Worm (Caenorhabditis elegans) whole organism, mixed stage, embryonic: Measurements from ENCODE around the gene C26B9.2.

ENCODE experiments used
- bed-3 ChIP-seq: fragments of 200-800 bp; sonication (Bioruptor generic); optimal IDR thresholded peaks from 3 replicates; lab custom pipeline; 2018; ENCODE audit warnings: mild to moderate bottlenecking, missing genetic modification characterization, moderate library complexity, missing compliant biosample characterization
- blmp-1 ChIP-seq: fragments of 150-350 bp; optimal IDR thresholded peaks from 2 replicates; lab custom pipeline; 2014; ENCODE audit warnings: missing biosample characterization, missing genetic modification characterization
- ceh-39 ChIP-seq: fragments of 150-350 bp; optimal IDR thresholded peaks from 2 replicates; lab custom pipeline; 2014; ENCODE audit warnings: missing biosample characterization, missing genetic modification characterization
- ceh-43 ChIP-seq: fragments of 200-800 bp; sonication (Bioruptor generic); optimal IDR thresholded peaks from 2 replicates; lab custom pipeline; 2018; ENCODE audit warnings: mild to moderate bottlenecking, missing genetic modification characterization, moderate library complexity, missing compliant biosample characterization
- ceh-83 ChIP-seq: fragments of 200-800 bp; sonication (Bioruptor generic); optimal IDR thresholded peaks from 2 replicates; lab custom pipeline; 2018; ENCODE audit warnings: mild to moderate bottlenecking, missing genetic modification characterization, missing compliant biosample characterization
- ces-1 ChIP-seq: fragments of 150-350 bp; optimal IDR thresholded peaks from 2 replicates; lab custom pipeline; 2014; ENCODE audit warnings: missing biosample characterization, missing genetic modification reagents, missing genetic modification characterization
- cnd-1 ChIP-seq: fragments of 200-800 bp; sonication (Bioruptor generic); optimal IDR thresholded peaks from 2 replicates; lab custom pipeline; 2018; ENCODE audit warnings: mild to moderate bottlenecking, missing genetic modification characterization, missing compliant biosample characterization
- drap-1 ChIP-seq: fragments of 200-800 bp; sonication (Bioruptor generic); optimal IDR thresholded peaks from 3 replicates; lab custom pipeline; 2018; ENCODE audit warnings: mild to moderate bottlenecking, missing genetic modification characterization, missing compliant biosample characterization
- elt-3 ChIP-seq: fragments of 150-350 bp; optimal IDR thresholded peaks from 2 replicates; lab custom pipeline; 2014; ENCODE audit warnings: missing biosample characterization, missing genetic modification characterization
- flh-1 ChIP-seq: fragments of 200-800 bp; sonication (Bioruptor generic); optimal IDR thresholded peaks from 2 replicates; lab custom pipeline; 2018; ENCODE audit warnings: mild to moderate bottlenecking, missing genetic modification characterization, moderate library complexity, missing compliant biosample characterization
- ham-2 ChIP-seq: fragments of 200-800 bp; sonication (Bioruptor generic); optimal IDR thresholded peaks from 2 replicates; lab custom pipeline; 2018; ENCODE audit warnings: mild to moderate bottlenecking, missing genetic modification characterization, missing compliant biosample characterization
- lin-13 ChIP-seq: fragments of 150-350 bp; optimal IDR thresholded peaks from 2 replicates; lab custom pipeline; 2014; ENCODE audit warnings: missing biosample characterization, missing genetic modification characterization
- lin-32 ChIP-seq: fragments of 200-800 bp; sonication (Bioruptor generic); optimal IDR thresholded peaks from 2 replicates; lab custom pipeline; 2018; ENCODE audit warnings: mild to moderate bottlenecking, missing genetic modification characterization, missing compliant biosample characterization
- lsy-2 ChIP-seq: fragments of 150-350 bp; optimal IDR thresholded peaks from 2 replicates; lab custom pipeline; 2014; ENCODE audit warnings: missing biosample characterization, missing genetic modification characterization
- mls-2 ChIP-seq: sonication (generic microtip); optimal IDR thresholded peaks from 2 replicates; lab custom pipeline; 2016; ENCODE audit warnings: mild to moderate bottlenecking, missing genetic modification characterization, moderate library complexity, missing compliant biosample characterization
- nhr-2 ChIP-seq: fragments of 150-350 bp; optimal IDR thresholded peaks from 2 replicates; lab custom pipeline; 2014; ENCODE audit warnings: missing biosample characterization, missing genetic modification characterization
- nhr-28 ChIP-seq: fragments of 150-350 bp; optimal IDR thresholded peaks from 2 replicates; lab custom pipeline; 2014; ENCODE audit warnings: missing biosample characterization, missing genetic modification characterization
- pha-4 ChIP-seq: fragments of 150-350 bp; optimal IDR thresholded peaks from 2 replicates; lab custom pipeline; 2018; ENCODE audit warnings: missing biosample characterization, missing genetic modification reagents, missing genetic modification characterization
- sem-2 ChIP-seq: fragments of 200-800 bp; sonication (Bioruptor generic); optimal IDR thresholded peaks from 2 replicates; lab custom pipeline; 2018; ENCODE audit warnings: mild to moderate bottlenecking, missing genetic modification characterization, missing compliant biosample characterization
- snpc-4 ChIP-seq: fragments of 150-350 bp; optimal IDR thresholded peaks from 2 replicates; lab custom pipeline; 2014; ENCODE audit warnings: missing biosample characterization, missing genetic modification characterization
- sptf-1 ChIP-seq: sonication (generic microtip); optimal IDR thresholded peaks from 2 replicates; lab custom pipeline; 2017; ENCODE audit warnings: mild to moderate bottlenecking, missing genetic modification characterization, moderate library complexity, missing compliant biosample characterization
- tbx-8 ChIP-seq: fragments of 200-800 bp; sonication (Bioruptor generic); optimal IDR thresholded peaks from 2 replicates; lab custom pipeline; 2018; ENCODE audit warnings: mild to moderate bottlenecking, missing genetic modification characterization, moderate library complexity, missing compliant biosample characterization
- unc-120 ChIP-seq: sonication (generic microtip); optimal IDR thresholded peaks from 2 replicates; lab custom pipeline; 2017; ENCODE audit warnings: missing genetic modification characterization, missing compliant biosample characterization; ENCODE audit not compliant: poor library complexity, severe bottlenecking
- unc-39 ChIP-seq: fragments of 150-350 bp; optimal IDR thresholded peaks from 2 replicates; lab custom pipeline; 2014; ENCODE audit warnings: missing biosample characterization, missing genetic modification characterization
- unc-62 ChIP-seq: fragments of 150-350 bp; optimal IDR thresholded peaks from 2 replicates; lab custom pipeline; 2014; ENCODE audit warnings: missing biosample characterization, missing genetic modification reagents, missing genetic modification characterization
- zip-8 ChIP-seq: fragments of 150-350 bp; optimal IDR thresholded peaks from 2 replicates; lab custom pipeline; 2014; ENCODE audit warnings: missing biosample characterization, missing genetic modification characterization
- ztf-11 ChIP-seq: fragments of 150-350 bp; optimal IDR thresholded peaks from 2 replicates; lab custom pipeline; 2014; ENCODE audit warnings: missing biosample characterization, missing genetic modification characterization

C26B9.2 gene

DNA sequence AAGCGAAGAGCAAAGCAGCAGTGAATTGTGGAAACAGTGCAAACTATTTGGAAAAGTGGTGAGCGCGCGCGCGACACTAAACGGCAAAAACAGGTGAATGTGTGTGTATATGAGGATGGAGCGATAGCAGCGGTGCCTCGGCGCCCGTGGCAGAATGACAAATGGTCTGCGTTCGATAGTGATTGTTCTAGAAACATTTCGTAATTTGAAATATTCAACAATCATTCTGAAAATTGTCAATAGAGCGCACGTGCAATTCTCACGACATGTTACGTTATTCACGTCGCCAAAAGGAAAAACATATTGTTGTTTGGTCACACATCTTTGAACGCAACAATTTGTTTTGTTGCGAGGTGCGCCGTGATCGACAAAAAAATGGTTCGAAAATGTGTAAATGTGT is 15.3 kb downstream of the C26B9.2 start:
- TF ChIP-seq lin-13 (tag; lab: Kevin White, UChicago) (no peak), lsy-2 (tag; lab: Kevin White, UChicago) (no peak), lin-32 (GFP tag; lab: Kevin White, UChicago) (no peak), mls-2 (no peak), elt-3 (tag; lab: Kevin White, UChicago) (no peak)

DNA sequence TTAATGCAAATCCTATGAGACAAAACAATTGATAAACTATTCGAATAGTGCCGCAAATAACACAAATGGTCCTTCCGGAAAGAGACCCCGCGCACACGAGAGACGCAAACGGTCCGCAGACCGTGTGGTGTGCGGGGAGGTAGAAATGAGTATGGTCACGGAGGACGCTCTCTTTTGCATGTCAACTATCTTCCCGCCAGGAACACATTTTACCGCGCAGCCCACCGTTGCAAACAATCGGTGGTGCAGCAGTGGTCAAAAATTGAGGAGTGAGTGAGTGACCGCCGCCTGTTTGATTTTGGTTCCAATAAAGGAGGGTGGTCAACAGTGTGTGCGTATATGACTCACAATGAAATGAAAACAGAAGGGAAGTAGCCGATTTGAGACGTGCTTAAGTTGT is 20.7 kb downstream of the C26B9.2 start:
- peak; percentile 38 for TF ChIP-seq cnd-1
- TF ChIP-seq sptf-1 (tag; lab: Kevin White, UChicago), result peak; percentile 11
- no peak for TF ChIP-seq flh-1 (GFP tag; lab: Kevin White, UChicago)
- no peak for TF ChIP-seq ceh-43 (GFP tag; lab: Kevin White, UChicago)
- TF ChIP-seq pha-4, result peak; percentile 54
- TF ChIP-seq ham-2 (GFP tag; lab: Kevin White, UChicago), result peak; percentile 42
- TF ChIP-seq ztf-11, result peak; percentile 17
- no peak for TF ChIP-seq unc-120 (tag; lab: Kevin White, UChicago)
- TF ChIP-seq nhr-2, result peak; percentile 30

DNA sequence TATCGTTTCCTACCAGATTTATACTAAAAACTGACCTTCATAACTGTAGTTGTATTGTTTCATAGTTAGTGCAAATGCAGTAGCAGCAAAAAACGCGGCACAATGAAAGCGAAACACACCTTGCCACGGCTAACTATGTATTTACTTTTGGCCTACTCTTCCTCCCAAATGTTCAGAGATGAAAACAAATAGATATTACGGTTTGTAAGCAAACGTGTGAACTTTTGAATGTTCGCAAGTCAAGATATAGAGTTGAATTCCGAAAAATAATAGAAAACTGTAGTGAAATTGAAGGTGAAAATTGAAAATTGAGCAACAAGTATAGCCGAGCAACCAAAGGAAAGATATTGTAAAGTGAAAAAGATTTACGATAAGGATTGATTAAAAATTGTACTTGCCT is 24.2 kb downstream of the C26B9.2 start, which contains the start of gene chtl-1:
Gene chtl-1, minus strand, starts transcription at position 101 of the 400 bp plus-strand sequence.
- TF ChIP-seq sptf-1 (tag; lab: Kevin White, UChicago), result no peak
- no peak for TF ChIP-seq lin-32 (GFP tag; lab: Kevin White, UChicago)
- TF ChIP-seq sem-2 (GFP tag; lab: Kevin White, UChicago), result no peak
- TF ChIP-seq ceh-39 (tag; lab: Kevin White, UChicago), result no peak
- TF ChIP-seq lsy-2 (tag; lab: Kevin White, UChicago), result no peak
- TF ChIP-seq flh-1 (GFP tag; lab: Kevin White, UChicago), result no peak
- no peak for TF ChIP-seq lin-13 (tag; lab: Kevin White, UChicago)
- no peak for TF ChIP-seq blmp-1 (tag; lab: Kevin White, UChicago)
- no peak for TF ChIP-seq cnd-1
- TF ChIP-seq ceh-43 (GFP tag; lab: Kevin White, UChicago), result no peak

DNA sequence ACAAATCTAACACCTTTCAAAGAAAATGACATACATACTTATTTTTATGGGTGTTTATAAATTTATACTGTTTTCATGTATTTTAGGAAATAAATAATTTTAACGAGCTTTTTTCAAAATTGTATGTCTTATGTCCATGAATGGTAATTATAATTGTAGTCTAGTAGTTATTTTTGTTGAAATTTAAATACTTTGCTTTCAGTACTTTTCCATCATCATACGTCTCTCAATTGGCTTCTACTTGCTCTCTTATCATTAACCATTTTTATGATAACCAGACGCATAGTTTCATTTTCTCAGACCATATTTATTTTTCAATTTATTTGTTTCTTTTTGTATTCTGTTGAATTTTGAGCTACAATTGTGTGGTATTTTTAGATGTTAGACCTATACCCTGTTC is 25.4 kb downstream of the C26B9.2 start, which contains the start of gene F35C8.5:
Gene F35C8.5, plus strand, starts transcription at position 377 of the 400 bp plus-strand sequence.
- TF ChIP-seq ceh-43 (GFP tag; lab: Kevin White, UChicago) (no peak), unc-39 (tag; lab: Kevin White, UChicago) (no peak), nhr-28 (tag; lab: Kevin White, UChicago) (no peak), snpc-4 (tag; lab: Kevin White, UChicago) (no peak), unc-62 (GFP tag; lab: Kevin White, UChicago) (no peak), bed-3 (GFP tag; lab: Kevin White, UChicago) (no peak), zip-8 (no peak), ham-2 (GFP tag; lab: Kevin White, UChicago) (no peak)

DNA sequence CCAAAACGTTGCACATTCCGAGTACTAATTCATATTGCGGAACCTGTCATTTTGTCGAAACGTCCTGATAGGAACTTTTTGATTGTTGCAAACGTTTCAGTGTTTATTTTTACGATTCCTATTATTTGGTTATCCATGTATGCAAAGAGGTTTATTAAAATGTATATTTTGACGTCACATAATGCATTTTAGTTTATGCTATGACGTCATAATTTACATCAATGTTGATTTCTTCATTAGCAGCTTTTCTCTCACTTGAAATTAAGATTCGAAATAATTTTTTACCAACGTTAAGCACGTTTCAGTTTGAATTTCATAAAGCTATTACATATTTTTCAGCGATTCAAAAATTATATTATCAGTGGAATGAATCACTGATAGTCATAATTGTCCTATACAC is 26.6 kb downstream of the C26B9.2 start:
- TF ChIP-seq zip-8 (peak; percentile 98), lin-13 (tag; lab: Kevin White, UChicago) (no peak)

DNA sequence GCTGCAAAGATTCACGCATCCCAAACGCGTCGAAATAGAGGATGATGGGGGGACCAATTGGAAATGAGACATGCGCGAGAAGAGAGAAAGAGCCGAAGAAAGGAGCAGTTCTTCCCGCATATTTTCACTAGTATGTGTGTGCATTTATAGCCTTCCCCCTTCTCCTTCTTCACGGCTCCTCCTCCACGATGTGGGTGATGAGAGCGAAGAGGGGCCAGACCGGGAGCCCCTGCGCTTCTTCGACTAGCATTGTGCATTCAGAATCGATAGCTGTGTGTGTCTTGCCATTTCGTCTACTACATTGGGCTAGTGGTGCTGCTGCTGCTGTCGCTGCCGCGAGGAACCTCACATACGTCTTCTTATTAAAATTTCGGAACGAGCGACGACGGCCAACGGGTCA is 28.2 kb downstream of the C26B9.2 start, which contains the start of gene jkk-1:
Gene jkk-1, plus strand, starts transcription at position 249 of the 400 bp plus-strand sequence.
- peak; percentile 29 for TF ChIP-seq ces-1
- peak; percentile 36 for TF ChIP-seq sptf-1 (tag; lab: Kevin White, UChicago)
- no peak for TF ChIP-seq nhr-2
- peak; percentile 33 for TF ChIP-seq drap-1
- TF ChIP-seq mls-2, result peak; percentile 65
- TF ChIP-seq lsy-2 (tag; lab: Kevin White, UChicago), result no peak
- TF ChIP-seq, all 35 proteins: peak for 4

DNA sequence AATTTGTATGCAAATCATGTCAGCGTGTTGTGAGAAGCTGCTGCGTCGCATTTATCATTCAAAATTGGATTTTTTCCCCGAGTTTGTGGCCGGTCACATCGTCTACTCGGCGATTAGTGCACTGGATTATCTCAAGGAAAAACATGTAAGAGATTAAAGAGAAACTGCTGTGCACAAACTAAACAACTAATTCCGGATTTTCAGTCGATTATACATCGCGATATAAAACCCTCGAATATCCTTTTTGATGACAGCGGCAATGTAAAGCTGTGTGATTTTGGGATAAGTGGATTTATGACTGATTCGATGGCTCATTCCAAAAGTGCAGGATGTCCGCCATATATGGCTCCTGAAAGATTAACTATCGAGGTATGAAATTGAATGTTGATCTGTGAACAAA is 30.6 kb downstream of the C26B9.2 start:
- no peak for TF ChIP-seq unc-62 (GFP tag; lab: Kevin White, UChicago)
- no peak for TF ChIP-seq ces-1
- no peak for TF ChIP-seq unc-120 (tag; lab: Kevin White, UChicago)
- no peak for TF ChIP-seq ceh-43 (GFP tag; lab: Kevin White, UChicago)
- TF ChIP-seq ceh-83 (GFP tag; lab: Kevin White, UChicago), result no peak
- TF ChIP-seq tbx-8, result no peak
- no peak for TF ChIP-seq blmp-1 (tag; lab: Kevin White, UChicago)
- no peak for TF ChIP-seq cnd-1
- TF ChIP-seq lin-32 (GFP tag; lab: Kevin White, UChicago), result no peak
- TF ChIP-seq nhr-28 (tag; lab: Kevin White, UChicago), result no peak
- no peak for TF ChIP-seq lsy-2 (tag; lab: Kevin White, UChicago)
- no peak for TF ChIP-seq zip-8
- TF ChIP-seq, all 35 proteins: peak for 0
